Fruit fly (Drosophila melanogaster) whole organism: ENCODE measurements around the gene hay.

Experiments
- CG8478 ChIP-seq: fragments of >200 bp; optimal IDR thresholded peaks from 2 replicates; lab custom pipeline; 2018; ENCODE audit warnings: inconsistent platforms
- Dll ChIP-seq: fragments of >200 bp; optimal IDR thresholded peaks from 2 replicates; lab custom pipeline; 2017
- EcR ChIP-seq, 2 experiments: fragments of >200 bp; optimal IDR thresholded peaks; 2 replicates each; lab custom pipeline; 2017; ENCODE audit warnings: missing biosample characterization in 2 of 2, missing genetic modification characterization in 2 of 2, missing genetic modification reagents in 2 of 2
- pan ChIP-seq: fragments of >200 bp; optimal IDR thresholded peaks from 2 replicates; lab custom pipeline; 2017
- psq ChIP-seq: fragments of >200 bp; optimal IDR thresholded peaks from 2 replicates; lab custom pipeline; 2017

dm6 chr3L:10643228-10643627 lies 12.3 kb downstream of the hay start, which contains the start of gene CG14153:
- TF ChIP-seq psq (lab: Kevin White, UChicago) (no peak), EcR (GFP tag; optimal IDR thresholded peaks at IDR 0.05; lab: Kevin White, UChicago) (no peak), CG8478 (no peak), Dll (lab: Kevin White, UChicago) (no peak), pan (lab: Kevin White, UChicago) (no peak)
